Fruit fly (Drosophila melanogaster) Kc167 (cell line): ENCODE results near the gene Cdep.
A peak's percentile ranks its signal among the peaks of the same experiment; 100 is the strongest.

Source experiments
- Myc ChIP-seq: fragments of >200 bp; optimal IDR thresholded peaks from 2 replicates; lab custom pipeline; 2017; ENCODE audit warnings: missing external identifiers
- Sin3A ChIP-seq: fragments of >200 bp; optimal IDR thresholded peaks from 2 replicates; lab custom pipeline; 2018; ENCODE audit warnings: missing external identifiers
- h ChIP-seq: fragments of >200 bp; optimal IDR thresholded peaks from 3 replicates; lab custom pipeline; 2018; ENCODE audit warnings: missing external identifiers
- insv ChIP-seq: fragments of >200 bp; optimal IDR thresholded peaks from 3 replicates; lab custom pipeline; 2018; ENCODE audit warnings: missing external identifiers
- psq ChIP-seq: fragments of >200 bp; optimal IDR thresholded peaks from 2 replicates; lab custom pipeline; 2017; ENCODE audit warnings: missing external identifiers
- ttk ChIP-seq: sonication (Bioruptor generic); optimal IDR thresholded peaks from 2 replicates; lab custom pipeline; 2017; ENCODE audit warnings: missing external identifiers

Gene Cdep

DNA sequence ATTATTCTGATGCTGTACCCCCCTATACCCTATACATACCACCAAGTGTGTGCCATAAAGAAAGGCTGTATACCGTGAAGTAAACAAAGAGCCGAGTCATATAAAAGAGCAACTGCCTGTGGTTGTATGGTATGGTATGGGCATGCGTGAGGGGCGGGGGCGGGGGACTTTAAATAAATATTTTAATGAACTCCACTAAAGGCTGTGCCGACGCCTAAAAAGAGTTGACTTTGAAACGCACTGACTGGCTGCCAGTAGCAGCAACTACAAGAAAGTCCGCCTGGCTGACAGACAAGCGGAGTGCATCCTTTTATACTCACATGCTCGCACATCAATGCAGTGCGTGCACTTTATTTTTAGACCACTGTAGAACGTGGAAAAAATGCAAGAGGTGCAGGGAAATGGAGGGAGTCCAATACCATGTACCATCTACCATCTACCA is 4.1 kb downstream of the Cdep start:
- TF ChIP-seq h (no peak), Sin3A (lab: Kevin White, UChicago) (no peak), insv (lab: Kevin White, UChicago) (no peak), psq (no peak)

DNA sequence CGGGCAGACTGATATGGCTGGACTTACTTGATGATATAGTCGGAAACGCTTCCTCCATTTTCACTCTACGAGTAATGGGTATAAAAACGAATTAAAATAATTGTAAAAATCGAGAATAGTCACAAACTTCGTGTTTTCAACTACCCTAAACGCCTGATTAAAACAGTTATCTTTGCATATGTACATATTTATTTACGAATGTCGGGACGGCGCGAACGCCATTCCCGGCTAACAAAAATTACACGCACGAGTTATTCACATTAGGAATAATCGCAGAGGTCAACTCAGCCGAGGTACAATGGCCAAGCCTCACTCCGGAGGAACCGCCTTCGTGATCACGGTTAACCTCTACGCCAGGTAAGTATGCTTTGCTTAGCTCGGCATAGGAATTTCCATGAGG is 37.4 kb downstream of the Cdep start:
- no peak for TF ChIP-seq insv (lab: Kevin White, UChicago)
- TF ChIP-seq psq: no peak
- no peak for TF ChIP-seq Myc
- TF ChIP-seq h: no peak
- no peak for TF ChIP-seq Sin3A (lab: Kevin White, UChicago)
- no peak for TF ChIP-seq ttk (lab: Kevin White, UChicago)

DNA sequence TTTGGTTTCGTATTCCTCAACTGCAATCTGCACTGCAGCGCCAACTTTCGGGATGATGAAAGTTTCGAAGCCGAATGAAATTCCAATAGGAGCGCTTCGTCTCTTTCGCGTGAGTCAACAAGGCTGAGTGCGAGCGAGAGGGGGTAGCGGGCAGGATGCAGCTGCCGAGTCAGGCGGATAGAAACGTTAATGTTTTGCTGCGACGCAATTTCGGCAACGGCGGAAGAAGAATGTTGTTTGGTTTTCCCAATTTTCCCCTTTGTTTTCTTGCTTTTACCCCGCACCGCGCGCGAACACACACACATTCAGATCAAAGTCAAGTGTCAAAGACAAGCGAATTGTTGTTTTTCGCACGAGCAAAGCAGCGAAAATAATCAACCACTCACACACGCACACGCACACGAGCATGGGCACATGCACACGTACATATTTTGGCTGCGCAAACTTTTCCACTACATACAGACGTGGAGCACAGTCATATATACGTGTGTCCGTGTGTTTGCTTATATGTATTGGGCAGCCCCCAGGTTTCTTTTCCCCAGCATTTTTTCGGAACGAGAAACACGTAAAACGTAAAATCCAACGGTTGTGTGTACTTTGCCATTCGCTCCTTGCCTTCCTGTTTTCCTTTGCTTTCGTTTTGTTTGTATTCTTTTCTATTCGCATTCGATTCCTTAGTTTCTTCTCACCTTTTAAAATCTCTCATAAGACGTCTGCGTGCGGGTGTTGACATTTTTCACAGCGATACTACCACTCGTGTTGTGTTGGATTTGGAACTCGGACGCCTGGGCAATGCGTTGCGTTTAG is 41.6 kb downstream of the Cdep start:
- TF ChIP-seq Sin3A (lab: Kevin White, UChicago) (no peak), Myc (no peak), ttk (lab: Kevin White, UChicago) (no peak), insv (lab: Kevin White, UChicago) (no peak), h (no peak), psq (no peak)

DNA sequence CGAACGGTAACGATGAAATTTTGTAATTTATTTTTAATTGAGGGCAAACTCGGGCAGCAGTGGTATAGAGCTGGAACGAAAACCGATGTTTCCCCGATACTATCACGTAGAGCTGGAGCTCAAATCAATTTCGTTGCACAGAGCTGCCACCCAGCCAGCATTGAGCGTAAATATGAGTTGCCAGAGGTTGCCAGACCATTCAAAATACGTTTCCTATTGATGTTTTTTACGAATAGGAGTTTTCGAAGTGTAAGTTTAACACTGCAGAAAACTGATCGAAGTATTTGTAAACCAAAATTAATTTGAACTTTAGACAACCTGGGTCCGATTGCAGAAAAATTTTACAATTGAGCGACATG is 42.2 kb downstream of the Cdep start, which contains the start of gene Ubc6:
Gene Ubc6, minus strand, starts transcription at position 112 of the 359 bp plus-strand sequence.
- TF ChIP-seq Myc: no peak
- TF ChIP-seq ttk (lab: Kevin White, UChicago): no peak
- no peak for TF ChIP-seq psq

DNA sequence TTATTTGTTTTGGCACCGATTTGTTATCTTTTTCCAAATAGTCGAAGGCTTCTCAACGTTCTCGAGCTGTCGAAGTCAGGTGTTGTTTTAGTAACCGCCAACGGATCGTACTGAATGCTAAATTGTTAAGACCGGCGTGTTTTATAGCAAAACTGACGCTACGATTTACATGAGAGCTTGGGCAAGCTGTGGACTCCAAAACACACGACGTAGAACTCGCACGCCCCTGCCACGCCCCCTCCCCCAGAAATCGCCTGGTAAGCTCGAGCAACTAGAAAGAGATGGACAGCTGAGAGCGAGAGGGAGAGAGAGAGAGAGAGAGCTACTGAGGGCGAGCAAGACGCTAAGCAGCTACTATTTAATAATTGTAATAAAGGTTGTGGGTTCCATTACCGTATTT is 44.8 kb downstream of the Cdep start, which contains the start of gene Jhbp3:
Gene Jhbp3, minus strand, starts transcription at position 101 of the 400 bp plus-strand sequence.
- no peak for TF ChIP-seq h

DNA sequence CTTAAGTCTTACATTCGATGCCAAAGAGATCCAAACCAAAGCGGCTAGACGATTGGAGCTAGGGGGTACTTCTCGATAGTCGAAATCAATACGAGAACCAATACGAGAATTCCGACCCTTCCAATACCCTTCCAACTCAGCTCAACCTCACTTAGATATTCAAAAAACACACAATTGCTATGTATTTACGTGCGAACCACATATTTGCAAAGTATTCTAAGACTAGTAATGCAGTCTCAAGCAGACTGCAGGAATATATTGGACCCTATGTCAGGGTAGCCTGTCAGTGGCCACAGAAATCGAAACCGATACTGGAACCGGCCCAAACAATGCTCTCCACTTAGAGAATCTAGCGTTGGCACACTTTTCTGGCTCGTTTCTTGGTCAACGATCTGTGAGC is 47.5 kb downstream of the Cdep start:
- TF ChIP-seq Sin3A (lab: Kevin White, UChicago) (no peak), Myc (no peak), h (no peak), ttk (lab: Kevin White, UChicago) (no peak), psq (no peak), insv (lab: Kevin White, UChicago) (no peak)

DNA sequence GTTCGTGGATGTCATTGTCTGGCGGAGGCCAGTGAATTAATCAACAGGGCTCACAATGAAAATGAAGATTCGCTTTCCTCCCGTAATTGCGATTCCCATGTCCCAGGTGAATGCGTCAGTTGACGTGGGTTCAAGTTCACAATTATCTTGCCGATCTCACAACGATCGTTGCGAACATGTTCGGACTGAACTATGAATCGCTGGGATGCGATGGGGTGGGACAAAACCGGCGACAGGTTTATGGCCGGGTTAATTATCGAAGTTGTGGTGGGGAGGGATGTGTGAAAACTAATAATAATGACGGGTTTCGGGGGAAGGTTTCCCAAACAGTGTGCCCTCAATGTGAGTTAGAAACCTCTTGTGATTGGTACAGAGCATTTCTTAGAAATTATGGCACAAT is 49.8 kb downstream of the Cdep start:
- TF ChIP-seq Myc (no peak), insv (lab: Kevin White, UChicago) (no peak), Sin3A (lab: Kevin White, UChicago) (no peak), ttk (lab: Kevin White, UChicago) (no peak), h (no peak), psq (no peak)

DNA sequence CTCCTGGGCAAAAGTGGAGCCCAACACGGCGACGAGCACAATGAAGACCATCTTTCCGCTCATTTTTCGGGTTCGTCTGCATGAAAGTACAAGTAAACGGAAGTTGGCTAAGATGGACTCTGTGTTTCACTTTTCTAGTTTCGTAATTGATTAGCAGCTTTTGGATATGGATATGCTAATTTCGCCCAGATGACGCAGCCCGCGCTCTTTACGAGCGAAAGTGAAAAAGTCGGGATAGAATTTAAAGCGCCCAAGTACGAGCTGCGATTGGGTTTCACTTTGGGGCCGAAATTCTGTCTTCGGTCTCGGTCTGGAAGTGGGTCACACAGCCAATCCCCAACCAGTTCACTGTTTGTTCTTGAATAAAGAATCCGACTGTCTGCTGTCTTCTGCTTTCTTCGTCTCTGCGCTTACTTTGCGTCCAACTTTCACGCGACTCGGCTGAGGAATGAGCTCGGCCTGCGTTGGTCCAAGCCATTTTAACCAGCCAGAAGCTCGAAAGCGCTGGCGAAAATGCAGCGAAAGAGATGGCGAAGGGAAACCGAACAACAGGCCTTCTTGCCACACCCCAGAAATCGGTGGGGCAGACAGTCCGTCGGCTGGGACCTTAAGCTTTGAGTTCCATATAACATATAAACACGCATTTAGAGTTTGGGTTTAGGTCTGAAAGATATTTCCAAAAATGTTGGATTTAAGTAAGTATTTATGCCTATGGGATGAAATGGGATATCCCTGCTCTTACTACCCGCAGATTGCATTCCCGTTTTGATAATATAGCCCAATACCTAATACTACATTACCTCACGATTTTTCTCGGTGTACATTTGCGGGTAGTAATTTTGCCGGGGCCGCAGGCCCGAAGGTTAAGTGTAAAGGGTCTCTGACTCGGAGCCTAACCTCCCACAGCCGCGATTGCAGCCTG is 50.8 kb downstream of the Cdep start, which contains the start of gene Jhbp2:
Gene Jhbp2, minus strand, starts transcription at position 454 of the 922 bp plus-strand sequence.
- TF ChIP-seq h (no peak), psq (no peak)

DNA sequence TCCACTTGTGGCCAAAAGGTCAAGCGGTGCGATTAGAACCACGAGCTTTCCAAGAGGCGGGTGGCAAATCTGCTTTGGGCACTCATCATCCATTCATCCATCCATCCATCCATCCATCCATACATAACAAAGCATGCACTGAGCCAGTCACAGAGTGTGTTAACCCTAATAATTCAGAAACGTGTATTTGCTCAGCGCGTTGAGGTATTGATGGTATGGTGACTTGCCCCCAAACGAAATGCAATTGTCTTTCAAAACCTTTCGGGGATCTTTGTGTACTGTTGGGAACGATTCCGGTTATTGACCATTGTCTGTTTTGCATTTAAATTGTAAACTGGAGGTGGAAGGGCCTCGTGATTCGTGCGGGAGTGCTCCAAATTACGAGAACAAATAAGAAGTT is 51.6 kb downstream of the Cdep start:
- TF ChIP-seq ttk (lab: Kevin White, UChicago) (no peak), h (no peak), Sin3A (lab: Kevin White, UChicago) (no peak), Myc (no peak), insv (lab: Kevin White, UChicago) (no peak), psq (no peak)

DNA sequence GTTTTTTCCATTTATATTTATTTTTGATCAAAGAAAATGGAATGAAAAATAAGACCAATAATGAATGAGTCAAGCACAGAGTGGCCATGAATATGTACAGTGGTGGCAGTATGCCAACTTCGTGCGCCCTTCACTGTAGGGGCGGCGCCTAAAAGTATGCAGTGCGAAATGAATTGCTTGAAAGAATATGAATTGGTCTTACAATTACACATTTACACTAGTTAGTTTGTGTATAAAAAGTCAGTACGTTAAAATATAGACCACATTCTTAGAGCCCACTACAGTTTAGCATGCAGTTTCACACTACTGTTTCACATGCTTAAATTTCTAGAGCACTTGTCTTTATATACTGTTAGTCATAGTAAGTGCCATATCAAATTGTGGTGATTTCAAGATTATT is 52.3 kb downstream of the Cdep start:
- TF ChIP-seq Sin3A (lab: Kevin White, UChicago): no peak
- TF ChIP-seq h: peak; percentile 71

DNA sequence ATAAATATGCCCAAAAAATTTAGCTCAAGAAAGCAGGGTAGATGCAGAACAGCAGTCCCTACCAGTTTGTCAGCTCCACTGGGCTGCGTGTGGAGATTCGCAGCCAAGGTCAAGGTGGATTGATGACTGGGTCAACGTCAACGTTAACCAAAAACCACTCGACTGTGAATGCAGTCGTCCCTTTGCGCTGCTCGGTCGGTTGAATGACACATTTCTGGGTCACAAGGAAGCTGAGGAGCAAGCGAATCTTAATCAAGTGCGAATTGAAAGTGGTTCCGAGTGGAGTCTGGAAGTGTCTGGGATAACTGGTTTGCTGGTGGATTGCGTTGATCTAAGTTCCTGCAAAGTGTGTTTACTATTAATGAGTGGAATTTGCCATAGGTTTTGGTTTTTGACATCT is 53.0 kb downstream of the Cdep start:
- TF ChIP-seq Sin3A (lab: Kevin White, UChicago) (no peak), ttk (lab: Kevin White, UChicago) (no peak), psq (no peak), insv (lab: Kevin White, UChicago) (no peak), h (no peak), Myc (no peak)

DNA sequence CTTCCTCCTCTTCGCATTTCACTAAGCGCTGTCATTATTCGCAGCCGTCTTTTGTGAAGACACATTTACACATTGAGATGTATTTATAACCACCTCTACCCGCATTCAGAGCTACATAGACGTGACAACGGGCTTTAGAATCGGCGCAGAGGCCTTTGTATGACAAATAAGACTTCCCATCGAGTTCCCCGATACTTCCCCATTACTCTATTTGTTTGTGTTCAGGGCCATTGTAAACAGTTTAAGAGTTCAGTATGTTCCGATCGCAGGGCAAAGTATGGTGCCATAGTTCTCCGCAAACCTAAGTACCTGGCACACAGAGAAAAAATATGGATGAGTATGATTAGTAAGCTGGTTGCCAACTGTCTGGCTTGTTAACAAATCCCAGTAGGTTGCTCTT is 53.6 kb downstream of the Cdep start:
- TF ChIP-seq h (no peak), insv (lab: Kevin White, UChicago) (no peak), Sin3A (lab: Kevin White, UChicago) (no peak), psq (no peak), Myc (no peak), ttk (lab: Kevin White, UChicago) (no peak)

DNA sequence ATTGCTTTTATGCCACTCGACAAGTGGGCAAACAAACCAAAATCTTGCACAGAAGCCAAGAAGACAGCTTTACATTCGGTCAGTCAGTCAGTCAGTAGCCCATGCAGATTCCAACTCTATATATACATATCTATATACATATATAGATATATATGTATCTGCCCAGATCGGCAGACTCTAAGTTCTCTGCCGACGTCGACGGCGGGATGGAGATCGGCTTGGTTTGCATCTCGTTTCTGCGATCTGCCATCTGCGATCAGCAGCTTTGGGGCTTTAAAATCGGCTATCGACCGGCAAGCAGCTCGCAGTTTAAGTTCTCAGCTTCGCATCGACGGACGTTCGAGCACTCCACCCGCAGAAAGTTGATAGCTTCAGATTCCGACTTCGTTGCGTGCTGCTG is 54.8 kb downstream of the Cdep start, which contains the start of gene Jhbp1:
Gene Jhbp1, plus strand, starts transcription at position 301 of the 400 bp plus-strand sequence.
- TF ChIP-seq h: no peak
- no peak for TF ChIP-seq insv (lab: Kevin White, UChicago)
- no peak for TF ChIP-seq psq
- TF ChIP-seq ttk (lab: Kevin White, UChicago): no peak
- TF ChIP-seq Sin3A (lab: Kevin White, UChicago): no peak
- TF ChIP-seq Myc: no peak
